Worm (Caenorhabditis elegans) whole organism, young adult: ENCODE data around the gene pho-5.

Experiments
- F49E8.2 ChIP-seq: sonication (generic microtip); optimal IDR thresholded peaks from 3 replicates; lab custom pipeline; 2017; ENCODE audit warnings: missing genetic modification characterization, mild to moderate bottlenecking, missing compliant biosample characterization, antibody characterized with exemption, moderate library complexity; ENCODE audit not compliant: insufficient read depth
- F55B11.4 ChIP-seq: sonication (generic microtip); optimal IDR thresholded peaks from 2 replicates; lab custom pipeline; 2016; ENCODE audit warnings: missing compliant biosample characterization, missing genetic modification characterization, borderline replicate concordance; ENCODE audit not compliant: insufficient read depth
- F57C9.4 ChIP-seq: sonication (generic microtip); optimal IDR thresholded peaks from 2 replicates; lab custom pipeline; 2017; ENCODE audit warnings: mild to moderate bottlenecking, missing genetic modification characterization, missing compliant biosample characterization
- Y53F4B.3 ChIP-seq: fragments of 200-800 bp; sonication (Bioruptor generic); IDR thresholded peaks from 2 replicates; pipeline ENCODE4 v1.3.6; 2022; ENCODE audit warnings: missing genetic modification reagents, missing genetic modification characterization, missing compliant biosample characterization
- Y53G8AR.9 ChIP-seq: fragments of 200-800 bp; sonication (Bioruptor generic); conservative IDR thresholded peaks from 2 replicates; pipeline ENCODE4 v1.3.6; 2022; ENCODE audit warnings: missing genetic modification reagents, missing genetic modification characterization, missing compliant biosample characterization
- dox-1 ChIP-seq: fragments of 200-800 bp; sonication (Bioruptor generic); IDR thresholded peaks from 2 replicates; pipeline ENCODE4 v1.3.6; 2022; ENCODE audit warnings: missing genetic modification reagents, missing genetic modification characterization, missing compliant biosample characterization
- hmg-1.2 ChIP-seq: fragments of 200-800 bp; sonication (Bioruptor generic); IDR thresholded peaks from 2 replicates; pipeline ENCODE4 v1.3.6; 2022; ENCODE audit warnings: missing genetic modification reagents, missing genetic modification characterization, missing compliant biosample characterization
- lsy-27 ChIP-seq: sonication (generic microtip); optimal IDR thresholded peaks from 2 replicates; lab custom pipeline; 2017; ENCODE audit warnings: missing genetic modification characterization, mild to moderate bottlenecking, missing compliant biosample characterization, antibody characterized with exemption, missing genotype, borderline replicate concordance; ENCODE audit not compliant: insufficient read depth
- nhr-90 ChIP-seq: sonication (generic microtip); optimal IDR thresholded peaks from 2 replicates; lab custom pipeline; 2016; ENCODE audit warnings: missing genotype, mild to moderate bottlenecking, missing genetic modification characterization, missing compliant biosample characterization
- repo-1 ChIP-seq: sonication (generic microtip); optimal IDR thresholded peaks from 2 replicates; lab custom pipeline; 2017; ENCODE audit warnings: mild to moderate bottlenecking, missing genetic modification characterization, missing compliant biosample characterization
- sea-2 ChIP-seq: fragments of 200-800 bp; sonication (Bioruptor generic); IDR thresholded peaks from 2 replicates; pipeline ENCODE4 v1.3.6; 2022; ENCODE audit warnings: missing genetic modification characterization, missing compliant biosample characterization
- snpc-4 ChIP-seq, 5 experiments: fragments of 150-350 bp in 1 of 5; sonication (generic microtip) in 4 of 5; optimal IDR thresholded peaks; 2 replicates each; lab custom pipeline; 2014 to 2018; ENCODE audit warnings: missing genetic modification characterization in 5 of 5, missing biosample characterization in 3 of 5, antibody characterized with exemption in 2 of 5, mild to moderate bottlenecking in 2 of 5, missing compliant biosample characterization in 2 of 5, missing genotype in 2 of 5, moderate library complexity in 2 of 5, missing genetic modification reagents in 1 of 5
- tbx-9 ChIP-seq: sonication (generic microtip); optimal IDR thresholded peaks from 2 replicates; lab custom pipeline; 2016; ENCODE audit warnings: borderline replicate concordance, missing genetic modification characterization, inconsistent platforms, missing compliant biosample characterization
- ztf-22 ChIP-seq: fragments of 200-800 bp; sonication (Bioruptor generic); optimal IDR thresholded peaks from 2 replicates; lab custom pipeline; 2018; ENCODE audit warnings: mild to moderate bottlenecking, missing genetic modification characterization, moderate library complexity, missing compliant biosample characterization

- TF ChIP-seq F55B11.4 (tag; lab: Kevin White, UChicago) = no peak
- no peak for TF ChIP-seq ztf-22
- no peak for TF ChIP-seq dox-1 (GFP tag; lab: Robert Waterston, UW)
- no peak for TF ChIP-seq hmg-1.2 (GFP tag; lab: Robert Waterston, UW)
- no peak for TF ChIP-seq Y53F4B.3 (GFP tag; lab: Robert Waterston, UW)
- no peak for TF ChIP-seq nhr-90 (tag; lab: Kevin White, UChicago)
- no peak for TF ChIP-seq snpc-4 (GFP tag; optimal IDR thresholded peaks at IDR 0.05; lab: Kevin White, UChicago)
- TF ChIP-seq snpc-4 (tag; optimal IDR thresholded peaks at IDR 0.05; lab: Kevin White, UChicago) = no peak
- TF ChIP-seq Y53G8AR.9 (GFP tag; lab: Robert Waterston, UW) = no peak
- no peak for TF ChIP-seq repo-1
- no peak for TF ChIP-seq F57C9.4 (tag; lab: Kevin White, UChicago)
- TF ChIP-seq lsy-27 (tag; lab: Kevin White, UChicago) = no peak
- TF ChIP-seq tbx-9 (tag; lab: Kevin White, UChicago) = no peak
- TF ChIP-seq sea-2 (GFP tag; lab: Robert Waterston, UW) = no peak
- TF ChIP-seq F49E8.2 (tag; lab: Kevin White, UChicago) = no peak
These were observed 23.1 kb downstream of the pho-5 start for ce11 chrIII:7262592-7262991.
